Fruit fly (Drosophila melanogaster): ENCODE measurements around the gene Nmdar2.

The Nmdar2 gene

DNA sequence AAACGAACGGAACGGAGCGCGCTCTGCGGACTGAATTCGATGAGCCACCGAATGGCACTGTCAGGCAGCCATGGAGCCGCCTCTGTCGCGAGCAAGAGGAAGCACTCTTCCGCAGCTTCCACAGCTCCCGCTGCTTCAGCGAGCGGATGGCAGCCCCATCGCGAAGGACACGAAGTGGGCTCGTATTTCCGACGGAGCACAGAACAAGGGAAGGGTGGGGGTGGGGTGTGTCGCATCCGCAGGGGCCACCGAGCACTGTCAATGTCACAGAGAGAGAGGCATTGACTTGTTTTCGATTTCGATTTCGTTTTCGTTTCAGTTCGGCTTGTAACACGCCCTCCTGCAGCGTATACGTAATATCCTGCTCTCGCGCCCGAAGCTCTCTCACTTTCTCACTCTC is at the start of gene Nmdar2:
TSS of gene Nmdar2 (minus strand) at position 59 of the 400 bp plus-strand sequence.
- no peak for TF ChIP-seq psq (GFP tag; optimal IDR thresholded peaks at IDR 0.05)
- TF ChIP-seq Vsx2 (GFP tag; optimal IDR thresholded peaks at IDR 0.05; ENCODE audit: partially characterized antibody), result no peak
- no peak for TF ChIP-seq Hr78 (GFP tag; optimal IDR thresholded peaks at IDR 0.05)
- TF ChIP-seq Jra (GFP tag; optimal IDR thresholded peaks at IDR 0.05), result no peak
- no peak for TF ChIP-seq rgr (GFP tag; optimal IDR thresholded peaks at IDR 0.05)
- TF ChIP-seq h (GFP tag; optimal IDR thresholded peaks at IDR 0.05), result no peak
- no peak for TF ChIP-seq Dfd (GFP tag; optimal IDR thresholded peaks at IDR 0.05)
- no peak for TF ChIP-seq usp (GFP tag; optimal IDR thresholded peaks at IDR 0.05)
- no peak for TF ChIP-seq Abd-B (GFP tag; optimal IDR thresholded peaks at IDR 0.05)
- TF ChIP-seq ey (GFP tag; optimal IDR thresholded peaks at IDR 0.05), result no peak
- no peak for TF ChIP-seq OdsH (GFP tag; optimal IDR thresholded peaks at IDR 0.05)
- no peak for TF ChIP-seq pan (optimal IDR thresholded peaks at IDR 0.05)
- TF ChIP-seq dmrt93B (GFP tag; optimal IDR thresholded peaks at IDR 0.05), result no peak
- TF ChIP-seq Rel (GFP tag; optimal IDR thresholded peaks at IDR 0.05), result no peak
- TF ChIP-seq Rel (tag; optimal IDR thresholded peaks at IDR 0.05), result no peak
- TF ChIP-seq br (GFP tag; optimal IDR thresholded peaks at IDR 0.05), result no peak

DNA sequence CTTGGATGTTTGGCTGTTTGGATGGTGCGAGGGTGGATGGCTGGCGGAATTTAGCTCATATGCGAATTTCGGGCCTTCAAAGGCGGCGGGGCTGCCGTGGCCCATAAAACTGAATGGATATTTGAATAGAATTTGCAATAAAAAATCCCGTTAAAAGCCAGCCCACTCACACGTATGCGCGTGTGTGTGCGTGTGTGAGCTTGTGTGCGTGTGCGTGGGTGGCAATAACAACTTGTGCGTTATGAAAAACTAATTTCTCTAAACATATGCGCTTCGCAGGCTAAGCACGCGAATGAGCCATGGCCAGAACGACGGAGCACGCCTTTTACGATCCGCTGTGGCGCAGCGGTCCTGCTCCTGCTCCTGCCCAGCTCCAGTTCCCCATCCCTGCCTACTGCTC is 31.0 kb upstream of the Nmdar2 start:
- TF ChIP-seq Jra (GFP tag; optimal IDR thresholded peaks at IDR 0.05) (no peak), Dif (GFP tag; optimal IDR thresholded peaks at IDR 0.05; ENCODE audit: partially characterized antibody) (no peak), Hnf4 (GFP tag; optimal IDR thresholded peaks at IDR 0.05) (no peak)

DNA sequence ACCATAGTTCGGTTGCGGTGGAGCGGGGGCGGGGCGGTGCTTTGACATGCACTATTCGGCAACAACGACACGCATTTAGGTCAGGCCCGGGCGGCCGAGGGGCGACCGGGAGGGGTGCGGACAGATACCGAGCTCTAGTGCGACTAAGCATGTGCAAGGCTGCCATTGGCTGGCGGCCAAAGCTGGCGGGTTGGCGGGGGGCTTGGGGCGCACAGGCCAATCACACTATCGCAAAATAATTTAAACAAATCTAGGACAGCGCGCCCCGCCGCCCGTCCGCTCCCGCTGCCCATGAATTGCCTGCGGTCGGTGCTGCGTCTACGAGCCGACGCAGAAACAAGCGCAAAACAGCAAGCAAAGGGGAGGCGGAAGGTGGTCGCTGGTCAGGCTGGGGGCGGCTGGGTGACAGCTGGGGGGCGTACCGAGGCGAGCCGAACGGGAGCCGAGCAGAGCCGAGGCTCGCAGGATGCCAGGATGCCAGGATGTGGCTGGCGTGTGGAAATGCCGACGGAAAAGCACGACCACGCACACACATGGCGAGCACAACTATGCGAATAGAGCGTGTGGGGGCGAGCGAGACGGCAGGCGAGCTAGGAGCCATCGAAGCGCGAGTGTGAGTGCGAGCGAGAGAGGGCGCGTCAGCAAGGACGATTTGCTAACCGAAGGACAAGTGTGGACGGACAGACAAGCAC is 27.8 kb upstream of the Nmdar2 start:
- no peak for TF ChIP-seq br (GFP tag; optimal IDR thresholded peaks at IDR 0.05)
- TF ChIP-seq Dfd (GFP tag; optimal IDR thresholded peaks at IDR 0.05), result peak; percentile 84

DNA sequence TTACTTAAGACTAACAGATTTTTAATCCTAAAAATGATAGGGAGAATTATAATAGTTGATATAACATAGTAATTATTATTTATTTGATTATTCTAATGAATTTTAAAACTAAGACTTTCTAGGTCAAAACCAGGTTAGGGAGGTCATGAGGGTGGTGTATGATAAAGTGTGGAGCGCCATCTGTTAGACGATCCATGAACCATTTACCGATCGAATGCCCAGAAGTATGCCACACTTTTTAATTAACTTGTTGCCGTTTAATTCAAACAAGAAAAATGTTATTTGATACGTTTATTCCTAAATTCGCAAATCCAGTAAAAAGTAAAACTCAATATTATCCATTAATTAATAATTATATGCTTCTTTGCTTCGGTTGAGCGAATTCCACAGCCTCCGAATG is 15.7 kb upstream of the Nmdar2 start:
- TF ChIP-seq Myc (optimal IDR thresholded peaks at IDR 0.05), result peak; percentile 45

DNA sequence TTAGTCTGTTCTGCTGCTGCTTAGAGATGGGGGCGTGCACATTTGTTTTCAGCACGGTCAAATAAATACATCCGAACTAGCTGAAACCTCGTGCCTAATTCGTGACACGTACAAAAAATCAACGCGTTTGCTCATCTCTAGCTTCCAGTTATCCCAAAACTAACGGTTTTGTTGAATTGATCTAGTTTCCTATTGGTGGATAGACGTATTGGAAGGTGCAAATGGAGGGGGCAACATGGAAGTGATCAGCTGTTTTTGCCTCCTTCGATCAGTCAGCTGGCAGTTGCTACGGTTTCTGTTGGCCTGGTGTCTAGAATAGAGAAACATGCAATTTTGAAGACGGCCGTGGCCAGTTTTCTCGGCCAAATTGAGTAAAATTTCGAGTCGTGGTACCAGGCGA is 10.0 kb upstream of the Nmdar2 start:
- TF ChIP-seq GATAd (GFP tag; optimal IDR thresholded peaks at IDR 0.05) (no peak), N (GFP tag; optimal IDR thresholded peaks at IDR 0.05) (no peak), Vsx2 (GFP tag; optimal IDR thresholded peaks at IDR 0.05; ENCODE audit: partially characterized antibody) (peak; percentile 90), br (GFP tag; optimal IDR thresholded peaks at IDR 0.05) (peak; percentile 20), woc (GFP tag; optimal IDR thresholded peaks at IDR 0.05) (peak; percentile 32), pan (optimal IDR thresholded peaks at IDR 0.05) (no peak), fru (GFP tag; optimal IDR thresholded peaks at IDR 0.05) (no peak), jim (GFP tag; optimal IDR thresholded peaks at IDR 0.05) (no peak), Dfd (GFP tag; optimal IDR thresholded peaks at IDR 0.05) (no peak), CG32264 (GFP tag; optimal IDR thresholded peaks at IDR 0.05) (no peak), h (GFP tag; optimal IDR thresholded peaks at IDR 0.05) (peak; percentile 42), Hr83 (GFP tag; optimal IDR thresholded peaks at IDR 0.05; ENCODE audit: poor library complexity, severe bottlenecking) (peak; percentile 27), sage (GFP tag; optimal IDR thresholded peaks at IDR 0.05) (no peak), brk (GFP tag; optimal IDR thresholded peaks at IDR 0.05) (no peak), foxo (GFP tag; optimal IDR thresholded peaks at IDR 0.05) (peak in 1 of 2 experiments; percentile 0), dsf (GFP tag; optimal IDR thresholded peaks at IDR 0.05; ENCODE audit: borderline replicate concordance) (no peak), Hnf4 (GFP tag; optimal IDR thresholded peaks at IDR 0.05) (no peak), usp (GFP tag; optimal IDR thresholded peaks at IDR 0.05) (no peak), sv (GFP tag; optimal IDR thresholded peaks at IDR 0.05) (no peak), HLH106 (tag; optimal IDR thresholded peaks at IDR 0.05) (no peak), OdsH (GFP tag; optimal IDR thresholded peaks at IDR 0.05) (peak; percentile 12)

DNA sequence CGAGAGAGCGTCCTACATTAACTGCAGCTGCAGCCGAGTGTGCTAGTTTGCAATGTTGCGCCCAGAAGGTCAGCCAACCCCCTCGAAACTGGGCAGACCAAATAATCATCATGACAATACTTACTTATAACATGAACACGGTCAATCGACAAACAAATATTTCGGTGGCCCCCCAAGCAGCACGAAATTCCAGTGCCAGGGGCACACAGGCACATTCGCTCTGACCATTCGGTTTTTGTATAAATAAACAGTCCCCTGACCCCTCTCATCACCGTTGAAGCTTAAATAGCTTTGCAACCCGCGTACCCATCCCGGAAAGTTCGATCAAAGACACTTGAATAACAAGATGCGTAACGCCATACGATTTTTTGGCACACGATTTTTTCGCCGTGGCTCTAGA is 6.3 kb upstream of the Nmdar2 start:
- TF ChIP-seq fru (GFP tag; optimal IDR thresholded peaks at IDR 0.05) (no peak), Myc (optimal IDR thresholded peaks at IDR 0.05) (no peak), Sp1 (GFP tag; optimal IDR thresholded peaks at IDR 0.05) (no peak), usp (GFP tag; optimal IDR thresholded peaks at IDR 0.05) (no peak), woc (GFP tag; optimal IDR thresholded peaks at IDR 0.05) (no peak), pan (optimal IDR thresholded peaks at IDR 0.05) (no peak), sv (GFP tag; optimal IDR thresholded peaks at IDR 0.05) (no peak), Hr78 (GFP tag; optimal IDR thresholded peaks at IDR 0.05) (no peak), tai (GFP tag; optimal IDR thresholded peaks at IDR 0.05) (no peak)
